Worm (Caenorhabditis elegans): ENCODE data around the gene nhr-132.

The nhr-132 gene

ce11 chrV:559940-560339, 25.7 kb downstream of the nhr-132 start, which contains the start of gene srx-7:
Gene srx-7, plus strand, starts transcription at chrV:560195.
- TF ChIP-seq snpc-1.1 (tag; optimal IDR thresholded peaks at IDR 0.05; ENCODE audit: insufficient read depth) (peak; percentile 3), snpc-4 (GFP tag; optimal IDR thresholded peaks at IDR 0.05) (no peak), snpc-4 (tag; optimal IDR thresholded peaks at IDR 0.05) (peak in 1 of 4 experiments; percentile 65), lin-54 (GFP tag; optimal IDR thresholded peaks at IDR 0.05) (no peak)

ce11 chrV:562834-563233, 28.6 kb downstream of the nhr-132 start, which contains the start of gene C14C6.2:
Gene C14C6.2, plus strand, starts transcription at chrV:563134.
- no peak for TF ChIP-seq K12H6.12 (tag; optimal IDR thresholded peaks at IDR 0.05)
- TF ChIP-seq ceh-58 (GFP tag; IDR thresholded peaks at IDR 0.05) = no peak
- no peak for TF ChIP-seq dpff-1 (tag; optimal IDR thresholded peaks at IDR 0.05)
- TF ChIP-seq mxl-1 (tag; optimal IDR thresholded peaks at IDR 0.05) = no peak
- no peak for TF ChIP-seq snpc-3.4 (tag; optimal IDR thresholded peaks at IDR 0.05)
- no peak for TF ChIP-seq attf-5 (GFP tag; optimal IDR thresholded peaks at IDR 0.05)
- TF ChIP-seq hmg-1.2 (GFP tag; IDR thresholded peaks at IDR 0.05) = no peak
- TF ChIP-seq let-526 (GFP tag; IDR thresholded peaks at IDR 0.05) = no peak
- no peak for TF ChIP-seq lir-1 (GFP tag; conservative IDR thresholded peaks at IDR 0.05)
- TF ChIP-seq Y53F4B.3 (GFP tag; IDR thresholded peaks at IDR 0.05) = no peak
- TF ChIP-seq tbx-9 (tag; optimal IDR thresholded peaks at IDR 0.05; ENCODE audit: borderline replicate concordance) = no peak
- TF ChIP-seq C06A6.2 (GFP tag; conservative IDR thresholded peaks at IDR 0.05) = no peak
- TF ChIP-seq ZK185.1 (tag; optimal IDR thresholded peaks at IDR 0.05; ENCODE audit: poor library complexity, severe bottlenecking) = no peak

ce11 chrV:565984-566383, 31.7 kb downstream of the nhr-132 start, which contains the start of gene sri-73:
Gene sri-73, minus strand, starts transcription at chrV:566084.
- TF ChIP-seq sdz-38 (tag; optimal IDR thresholded peaks at IDR 0.05) = no peak
- no peak for TF ChIP-seq egl-18 (GFP tag; IDR thresholded peaks at IDR 0.05)
- TF ChIP-seq cebp-1 (GFP tag; IDR thresholded peaks at IDR 0.05) = no peak
- TF ChIP-seq cebp-1 (tag; optimal IDR thresholded peaks at IDR 0.05) = no peak
- TF ChIP-seq egl-44 (GFP tag; IDR thresholded peaks at IDR 0.05) = no peak
- no peak for TF ChIP-seq F57C9.4 (tag; optimal IDR thresholded peaks at IDR 0.05)
- no peak for TF ChIP-seq Y95B8A.8 (GFP tag; IDR thresholded peaks at IDR 0.05)
- no peak for TF ChIP-seq ceh-100 (GFP tag; IDR thresholded peaks at IDR 0.05)
- no peak for TF ChIP-seq snpc-1.1 (tag; optimal IDR thresholded peaks at IDR 0.05; ENCODE audit: insufficient read depth)

- TF ChIP-seq Y95B8A.8 (GFP tag; IDR thresholded peaks at IDR 0.05) = no peak
- TF ChIP-seq snpc-1.3 (tag; optimal IDR thresholded peaks at IDR 0.05; ENCODE audit: insufficient read depth) = no peak
- no peak for TF ChIP-seq pha-4 (tag; optimal IDR thresholded peaks at IDR 0.05)
- no peak for TF ChIP-seq chd-7 (tag; optimal IDR thresholded peaks at IDR 0.05)
- TF ChIP-seq lin-54 (GFP tag; optimal IDR thresholded peaks at IDR 0.05) = no peak
- TF ChIP-seq pbrm-1 (GFP tag; IDR thresholded peaks at IDR 0.05) = no peak
- no peak for TF ChIP-seq F52B5.7 (tag; optimal IDR thresholded peaks at IDR 0.05)
- TF ChIP-seq cebp-2 (GFP tag; IDR thresholded peaks at IDR 0.05) = no peak
- TF ChIP-seq atf-7 (tag; optimal IDR thresholded peaks at IDR 0.05) = no peak
- no peak for TF ChIP-seq attf-5 (GFP tag; optimal IDR thresholded peaks at IDR 0.05)
- no peak for TF ChIP-seq let-526 (GFP tag; IDR thresholded peaks at IDR 0.05)
- TF ChIP-seq akir-1 (GFP tag; optimal IDR thresholded peaks at IDR 0.05) = no peak
- TF ChIP-seq mxl-1 (tag; optimal IDR thresholded peaks at IDR 0.05) = no peak
- no peak for TF ChIP-seq ccch-3 (GFP tag; optimal IDR thresholded peaks at IDR 0.05)
- no peak for TF ChIP-seq T26A5.8 (tag; optimal IDR thresholded peaks at IDR 0.05)
Measured at ce11 chrV:568105-568504, 33.9 kb downstream of the nhr-132 start, which contains the start of gene sri-72. Gene sri-72, minus strand, starts transcription at chrV:568205.

Data from whole organism, young adult.